Fruit fly (Drosophila melanogaster): Measurements from ENCODE around the gene CG32284.

Gene CG32284

DNA sequence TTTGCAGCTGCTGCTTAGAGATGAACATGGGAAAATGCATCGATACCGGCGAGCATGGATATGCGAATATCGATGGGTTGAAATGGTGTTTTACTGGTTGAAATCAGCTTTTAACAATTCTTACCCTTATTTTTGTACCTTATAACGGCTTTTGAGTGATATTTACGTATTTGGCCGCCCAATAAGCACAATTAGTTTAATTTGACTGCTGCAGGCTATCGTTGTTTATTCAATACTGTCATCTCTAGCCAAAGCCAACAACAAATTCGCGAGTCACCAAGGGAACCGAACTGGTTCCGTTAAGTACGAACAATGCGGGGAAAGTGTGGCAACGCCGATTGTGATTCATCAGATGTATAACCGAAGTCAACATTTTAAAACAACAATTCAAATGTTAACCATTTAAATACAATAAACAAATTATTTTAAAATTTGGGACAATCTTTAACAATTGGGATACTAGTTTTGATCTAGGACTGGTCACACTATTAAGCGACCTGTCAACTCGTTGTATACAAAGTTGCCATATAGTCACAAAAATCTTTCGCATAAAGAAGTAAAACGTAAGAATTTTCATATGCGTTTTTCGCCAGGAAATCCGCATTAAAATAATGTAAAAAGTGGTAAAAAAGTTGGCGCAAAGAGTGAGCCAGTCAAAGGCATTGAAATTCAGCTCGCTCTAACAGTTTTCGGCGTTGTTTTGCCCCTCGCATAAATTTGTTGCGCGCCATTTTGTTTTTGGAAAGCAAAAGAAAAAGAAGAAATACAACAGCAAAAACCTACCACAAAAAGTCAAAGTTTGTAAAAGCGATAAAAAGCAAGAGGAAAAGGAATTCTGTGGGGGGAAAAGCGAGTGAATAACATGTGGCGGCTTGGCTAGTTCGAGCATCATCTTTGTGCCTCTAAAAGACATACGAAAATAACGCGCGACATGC, 38.1 kb upstream of the CG32284 start, which contains the start of the genes Usp5 and BtbVII (continued):
- TF ChIP-seq Hmr (GFP tag; optimal IDR thresholded peaks at IDR 0.05) (peak; percentile 50), insv (GFP tag; optimal IDR thresholded peaks at IDR 0.05) (peak in 1 of 2 experiments; percentile 11), Ravus (GFP tag; IDR thresholded peaks at IDR 0.05) (no peak), CG13123 (GFP tag; optimal IDR thresholded peaks at IDR 0.05) (peak; percentile 59), sima (GFP tag; optimal IDR thresholded peaks at IDR 0.05) (no peak), CG2129 (GFP tag; IDR thresholded peaks at IDR 0.05; ENCODE audit: partially characterized antibody) (peak; percentile 96), CG6254 (GFP tag; optimal IDR thresholded peaks at IDR 0.05) (no peak), Gug (GFP tag; IDR thresholded peaks at IDR 0.05) (peak; percentile 65; the same call in 2 of the 4 replicates), fru (optimal IDR thresholded peaks at IDR 0.05) (no peak), Sox102F (GFP tag; optimal IDR thresholded peaks at IDR 0.05) (no peak), CG5245 (GFP tag; optimal IDR thresholded peaks at IDR 0.05) (no peak), CG6654 (GFP tag; optimal IDR thresholded peaks at IDR 0.05) (no peak), Rx (GFP tag; IDR thresholded peaks at IDR 0.05) (no peak), CG9817 (tag; optimal IDR thresholded peaks at IDR 0.05) (peak; percentile 39), CG31365 (tag; optimal IDR thresholded peaks at IDR 0.05) (peak; percentile 38), CG11504 (tag; optimal IDR thresholded peaks at IDR 0.05) (no peak), CG7372 (GFP tag; IDR thresholded peaks at IDR 0.05) (no peak), Ssrp (tag; optimal IDR thresholded peaks at IDR 0.05) (peak; percentile 28), CG8924 (tag; optimal IDR thresholded peaks at IDR 0.05) (peak; percentile 77), slbo (GFP tag; IDR thresholded peaks at IDR 0.05) (peak; percentile 64), tx (GFP tag; optimal IDR thresholded peaks at IDR 0.05) (peak; percentile 68), CG30020 (tag; optimal IDR thresholded peaks at IDR 0.05) (peak; percentile 50), B-H1 (GFP tag; IDR thresholded peaks at IDR 0.05) (peak; percentile 40; the same call in 1 of the 3 replicates), ATbp (GFP tag; optimal IDR thresholded peaks at IDR 0.05) (peak; percentile 22), CG17385 (GFP tag; optimal IDR thresholded peaks at IDR 0.05) (no peak), nmo (GFP tag; optimal IDR thresholded peaks at IDR 0.05) (peak; percentile 61), CG32767 (GFP tag; IDR thresholded peaks at IDR 0.05) (peak; percentile 50; the same call in 1 of the 2 replicates), sens (GFP tag) (peak; percentile 96), crc (GFP tag; optimal IDR thresholded peaks at IDR 0.05) (peak; percentile 22), CG15073 (GFP tag; optimal IDR thresholded peaks at IDR 0.05) (no peak), CG10209 (GFP tag; optimal IDR thresholded peaks at IDR 0.05) (peak; percentile 56), jumu (GFP tag; optimal IDR thresholded peaks at IDR 0.05) (peak; percentile 61), CG1602 (GFP tag; optimal IDR thresholded peaks at IDR 0.05) (peak; percentile 47), CG17359 (tag; optimal IDR thresholded peaks at IDR 0.05) (peak; percentile 34), mam (GFP tag; optimal IDR thresholded peaks at IDR 0.05) (peak; percentile 75), klu (GFP tag; IDR thresholded peaks at IDR 0.05) (no peak), wor (GFP tag; IDR thresholded peaks at IDR 0.05) (no peak), D (optimal IDR thresholded peaks at IDR 0.05) (no peak), D (GFP tag; optimal IDR thresholded peaks at IDR 0.05) (peak; percentile 28), CG7839 (tag; optimal IDR thresholded peaks at IDR 0.05) (peak; percentile 41), CG12236 (GFP tag; optimal IDR thresholded peaks at IDR 0.05) (no peak), gcm2 (GFP tag; optimal IDR thresholded peaks at IDR 0.05) (no peak), fd96Cb (tag; optimal IDR thresholded peaks at IDR 0.05) (no peak), Antp (GFP tag; optimal IDR thresholded peaks at IDR 0.05) (peak; percentile 81), p53 (GFP tag; optimal IDR thresholded peaks at IDR 0.05) (no peak), HmgZ (tag; optimal IDR thresholded peaks at IDR 0.05) (peak; percentile 69), Nf-YA (GFP tag; IDR thresholded peaks at IDR 0.05) (no peak), sim (GFP tag; IDR thresholded peaks at IDR 0.05) (0 out of 2 replicates have a peak, but pooled peaks have one; percentile 7), CG14965 (GFP tag; optimal IDR thresholded peaks at IDR 0.05; ENCODE audit: borderline replicate concordance) (no peak), run (tag; optimal IDR thresholded peaks at IDR 0.05) (no peak)

All from whole organism, embryonic.